Worm (Caenorhabditis elegans): ENCODE measurements around the gene srx-23.

Gene srx-23

ce11 chrV:731330-731729 is 49.2 kb downstream of the srx-23 start:
- peak; percentile 84 for TF ChIP-seq grh-1 (GFP tag; IDR thresholded peaks at IDR 0.05)
- no peak for TF ChIP-seq fkh-10 (GFP tag; optimal IDR thresholded peaks at IDR 0.05)
- peak; percentile 22 to 79 for TF ChIP-seq egl-27 (tag; optimal IDR thresholded peaks at IDR 0.05)
- TF ChIP-seq hpl-2 (GFP tag; optimal IDR thresholded peaks at IDR 0.05) = no peak
- TF ChIP-seq hlh-17 (GFP tag; optimal IDR thresholded peaks at IDR 0.05; ENCODE audit: borderline replicate concordance) = no peak
- TF ChIP-seq ets-5 (GFP tag; IDR thresholded peaks at IDR 0.05) = no peak
- peak; percentile 99 for TF ChIP-seq elt-2 (tag; optimal IDR thresholded peaks at IDR 0.05)
- TF ChIP-seq lir-3 (tag; optimal IDR thresholded peaks at IDR 0.05; ENCODE audit: poor library complexity) = peak; percentile 86
- TF ChIP-seq C04F5.9 (tag; optimal IDR thresholded peaks at IDR 0.05) = peak; percentile 76
- TF ChIP-seq mef-2 (tag; optimal IDR thresholded peaks at IDR 0.05) = peak; percentile 80
- no peak for TF ChIP-seq ces-1 (GFP tag; optimal IDR thresholded peaks at IDR 0.05)
- peak in 5 of 6 experiments; percentile 16 to 92 (median 65) for TF ChIP-seq elt-3 (tag; optimal IDR thresholded peaks at IDR 0.05)
- TF ChIP-seq pag-3 (tag; optimal IDR thresholded peaks at IDR 0.05; ENCODE audit: borderline replicate concordance, insufficient read depth) = no peak
- no peak for TF ChIP-seq nhr-84 (tag; optimal IDR thresholded peaks at IDR 0.05)
- peak; percentile 90 for TF ChIP-seq ztf-4 (tag; optimal IDR thresholded peaks at IDR 0.05)
- peak; percentile 11 for TF ChIP-seq Y116A8C.19 (tag; optimal IDR thresholded peaks at IDR 0.05; ENCODE audit: borderline replicate concordance)
- no peak for TF ChIP-seq nhr-237 (tag; optimal IDR thresholded peaks at IDR 0.05)
- TF ChIP-seq efl-1 (optimal IDR thresholded peaks at IDR 0.05) = peak; percentile 58 to 67
- TF ChIP-seq efl-1 (GFP tag; optimal IDR thresholded peaks at IDR 0.05 in 1 of 2) = peak; percentile 15 to 96
- no peak for TF ChIP-seq nhr-76 (tag; optimal IDR thresholded peaks at IDR 0.05)
- peak; percentile 63 for TF ChIP-seq unc-98 (GFP tag; IDR thresholded peaks at IDR 0.05)
- peak; percentile 83 for TF ChIP-seq lin-39 (tag; optimal IDR thresholded peaks at IDR 0.05)
- TF ChIP-seq sox-4 (tag; optimal IDR thresholded peaks at IDR 0.05) = peak; percentile 59
- TF ChIP-seq mdl-1 (tag; optimal IDR thresholded peaks at IDR 0.05) = peak; percentile 76 to 99
- no peak for TF ChIP-seq ceh-8 (GFP tag; optimal IDR thresholded peaks at IDR 0.05)
- TF ChIP-seq efl-3 (GFP tag; optimal IDR thresholded peaks at IDR 0.05) = no peak
- peak; percentile 99 for TF ChIP-seq nhr-20 (tag; optimal IDR thresholded peaks at IDR 0.05)
- peak; percentile 77 for TF ChIP-seq jun-1 (tag; optimal IDR thresholded peaks at IDR 0.05)
- peak; percentile 20 for TF ChIP-seq snpc-4 (tag; optimal IDR thresholded peaks at IDR 0.05)
- peak; percentile 71 for TF ChIP-seq mab-9 (GFP tag; IDR thresholded peaks at IDR 0.05)
- TF ChIP-seq unc-86 (tag; optimal IDR thresholded peaks at IDR 0.05) = no peak
- TF ChIP-seq tbx-2 (tag; optimal IDR thresholded peaks at IDR 0.05) = peak; percentile 96
- peak; percentile 48 to 67 (median 51) for TF ChIP-seq dpl-1 (GFP tag; optimal IDR thresholded peaks at IDR 0.05)
- TF ChIP-seq blmp-1 (tag; optimal IDR thresholded peaks at IDR 0.05) = peak; percentile 13
- no peak for TF ChIP-seq alr-1 (tag; optimal IDR thresholded peaks at IDR 0.05; ENCODE audit: borderline replicate concordance)
- no peak for TF ChIP-seq tlp-1 (tag; optimal IDR thresholded peaks at IDR 0.05)
- no peak for TF ChIP-seq unc-62 (GFP tag; optimal IDR thresholded peaks at IDR 0.05)
- peak; percentile 84 for TF ChIP-seq xbp-1 (tag; optimal IDR thresholded peaks at IDR 0.05)
- TF ChIP-seq mep-1 (tag; optimal IDR thresholded peaks at IDR 0.05) = peak; percentile 71
- TF ChIP-seq lin-35 (GFP tag; optimal IDR thresholded peaks at IDR 0.05) = peak; percentile 37 to 90
- peak; percentile 52; the same call in 1 of the 2 replicates for TF ChIP-seq isw-1 (GFP tag; IDR thresholded peaks at IDR 0.05)
- TF ChIP-seq swsn-7 (tag; optimal IDR thresholded peaks at IDR 0.05) = peak; percentile 89
- no peak for TF ChIP-seq unc-30 (tag; optimal IDR thresholded peaks at IDR 0.05)
- peak; percentile 77 to 83 for TF ChIP-seq lsy-2 (tag; optimal IDR thresholded peaks at IDR 0.05)
- peak; percentile 18 for TF ChIP-seq fos-1 (tag; optimal IDR thresholded peaks at IDR 0.05)
- TF ChIP-seq unc-130 (tag; optimal IDR thresholded peaks at IDR 0.05) = peak; percentile 87
- TF ChIP-seq nhr-90 (tag; optimal IDR thresholded peaks at IDR 0.05; ENCODE audit: poor library complexity) = peak; percentile 94
- peak; percentile 53 for TF ChIP-seq egl-13 (tag; optimal IDR thresholded peaks at IDR 0.05)
- TF ChIP-seq ztf-11 (tag; optimal IDR thresholded peaks at IDR 0.05) = peak in 1 of 2 experiments; percentile 86
- TF ChIP-seq nhr-12 (tag; optimal IDR thresholded peaks at IDR 0.05) = no peak
- peak; percentile 77 for TF ChIP-seq nhr-11 (tag; optimal IDR thresholded peaks at IDR 0.05)
- no peak for TF ChIP-seq ceh-63 (GFP tag; optimal IDR thresholded peaks at IDR 0.05)
